Worm (Caenorhabditis elegans) whole organism, L2 larva: Measurements from ENCODE around the gene T25G12.11.

ENCODE experiments used
- ZK546.5 ChIP-seq: sonication (generic microtip); optimal IDR thresholded peaks from 2 replicates; lab custom pipeline; 2017; ENCODE audit warnings: missing biosample characterization, missing genetic modification characterization
- ceh-16 ChIP-seq: fragments of 150-350 bp; optimal IDR thresholded peaks from 2 replicates; lab custom pipeline; 2014; ENCODE audit warnings: missing biosample characterization, missing genetic modification characterization
- ceh-82 ChIP-seq: fragments of 150-350 bp; optimal IDR thresholded peaks from 2 replicates; lab custom pipeline; 2014; ENCODE audit warnings: missing biosample characterization, missing genetic modification characterization
- crh-2 ChIP-seq: sonication (generic microtip); optimal IDR thresholded peaks from 2 replicates; lab custom pipeline; 2017; ENCODE audit warnings: missing biosample characterization, missing genetic modification characterization
- elt-3 ChIP-seq: sonication (generic microtip); optimal IDR thresholded peaks from 2 replicates; lab custom pipeline; 2017; ENCODE audit warnings: missing biosample characterization, missing genetic modification characterization
- fos-1 ChIP-seq: fragments of 150-350 bp; optimal IDR thresholded peaks from 2 replicates; lab custom pipeline; 2014; ENCODE audit warnings: missing biosample characterization, missing genetic modification characterization
- gmeb-1 ChIP-seq: fragments of 150-350 bp; optimal IDR thresholded peaks from 2 replicates; lab custom pipeline; 2014; ENCODE audit warnings: missing biosample characterization, missing genetic modification characterization
- lin-11 ChIP-seq: fragments of 150-350 bp; sonication (generic microtip); optimal IDR thresholded peaks from 2 replicates; lab custom pipeline; 2014; ENCODE audit warnings: missing biosample characterization, missing genetic modification characterization, inconsistent platforms, mixed read lengths
- lsy-2 ChIP-seq, 2 experiments: fragments of 150-350 bp in 1 of 2; sonication (generic microtip) in 1 of 2; optimal IDR thresholded peaks; 2 replicates each; lab custom pipeline; 2014 to 2017; ENCODE audit warnings: missing biosample characterization in 2 of 2, missing genetic modification characterization in 2 of 2
- nhr-12 ChIP-seq: fragments of 150-350 bp; optimal IDR thresholded peaks from 2 replicates; lab custom pipeline; 2014; ENCODE audit warnings: missing biosample characterization, missing genetic modification characterization
- nhr-129 ChIP-seq: fragments of 150-350 bp; optimal IDR thresholded peaks from 2 replicates; lab custom pipeline; 2014; ENCODE audit warnings: missing biosample characterization, missing genetic modification characterization
- nhr-23 ChIP-seq: fragments of 150-350 bp; optimal IDR thresholded peaks from 2 replicates; lab custom pipeline; 2014; ENCODE audit warnings: missing biosample characterization, missing genetic modification reagents, missing genetic modification characterization
- nhr-25 ChIP-seq: fragments of 150-350 bp; sonication (generic microtip); optimal IDR thresholded peaks from 3 replicates; lab custom pipeline; 2014; ENCODE audit warnings: missing biosample characterization, missing genetic modification characterization
- nhr-6 ChIP-seq: fragments of 150-350 bp; optimal IDR thresholded peaks from 2 replicates; lab custom pipeline; 2014; ENCODE audit warnings: missing biosample characterization, missing genetic modification characterization
- sem-4 ChIP-seq: fragments of 150-350 bp; optimal IDR thresholded peaks from 2 replicates; lab custom pipeline; 2014; ENCODE audit warnings: missing biosample characterization, missing genetic modification reagents, missing genetic modification characterization
- skn-1 ChIP-seq: sonication (generic microtip); optimal IDR thresholded peaks from 2 replicates; lab custom pipeline; 2017; ENCODE audit warnings: missing biosample characterization, missing genetic modification characterization
- sma-9 ChIP-seq, 2 experiments: fragments of 150-350 bp in 1 of 2; sonication (generic microtip) in 1 of 2; optimal IDR thresholded peaks; 2 replicates each; lab custom pipeline; 2014 to 2016; ENCODE audit warnings: missing genetic modification characterization in 2 of 2, mild to moderate bottlenecking in 1 of 2, missing biosample characterization in 1 of 2, missing compliant biosample characterization in 1 of 2, missing genetic modification reagents in 1 of 2, moderate library complexity in 1 of 2
- snpc-4 ChIP-seq: fragments of 150-350 bp; optimal IDR thresholded peaks from 2 replicates; lab custom pipeline; 2014; ENCODE audit warnings: missing biosample characterization, missing genetic modification characterization
- unc-39 ChIP-seq: fragments of 150-350 bp; optimal IDR thresholded peaks from 2 replicates; lab custom pipeline; 2014; ENCODE audit warnings: missing biosample characterization, missing genetic modification characterization
- zag-1 ChIP-seq: fragments of 150-350 bp; optimal IDR thresholded peaks from 2 replicates; lab custom pipeline; 2014; ENCODE audit warnings: missing biosample characterization, missing genetic modification characterization
- ztf-1 ChIP-seq: fragments of 200-800 bp; sonication (Bioruptor generic); conservative IDR thresholded peaks from 2 replicates; pipeline ENCODE4 v1.3.6; 2022; ENCODE audit warnings: missing genetic modification characterization, missing compliant biosample characterization
- ztf-11 ChIP-seq: sonication (generic microtip); optimal IDR thresholded peaks from 2 replicates; lab custom pipeline; 2017; ENCODE audit warnings: missing biosample characterization, missing genetic modification characterization

Gene T25G12.11

DNA sequence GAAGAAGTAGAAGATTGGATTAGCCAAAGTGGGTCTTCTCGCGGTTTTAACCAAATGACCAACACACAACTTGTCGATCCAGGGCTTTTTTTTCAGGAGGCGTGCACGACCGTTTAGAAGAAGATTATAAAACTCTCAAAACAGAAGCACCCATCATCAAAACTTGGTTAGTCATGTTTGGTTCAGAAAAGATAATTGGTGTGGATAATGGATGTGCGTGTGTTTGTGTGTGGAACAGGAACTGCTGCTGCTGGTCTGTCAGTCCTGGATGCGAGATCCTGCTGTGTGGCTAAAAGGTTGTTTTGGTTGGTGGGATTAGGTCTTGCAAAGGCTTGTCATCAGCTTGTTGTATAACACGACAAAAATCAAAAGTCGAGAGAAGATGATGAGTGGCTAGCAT lies 33.9 kb downstream of the T25G12.11 start:
- TF ChIP-seq sma-9 (GFP tag; optimal IDR thresholded peaks at IDR 0.05; lab: Kevin White, UChicago) (no peak), sma-9 (tag; optimal IDR thresholded peaks at IDR 0.05; lab: Kevin White, UChicago) (no peak), nhr-129 (tag; lab: Kevin White, UChicago) (no peak), zag-1 (no peak), elt-3 (tag; lab: Kevin White, UChicago) (no peak), nhr-12 (tag; lab: Kevin White, UChicago) (no peak), fos-1 (tag; lab: Kevin White, UChicago) (no peak), unc-39 (tag; lab: Kevin White, UChicago) (no peak), ceh-16 (tag; lab: Kevin White, UChicago) (no peak), gmeb-1 (tag; lab: Kevin White, UChicago) (no peak), lin-11 (tag; lab: Kevin White, UChicago) (no peak), nhr-6 (tag; lab: Kevin White, UChicago) (no peak), sem-4 (tag; lab: Kevin White, UChicago) (no peak), nhr-25 (tag; lab: Kevin White, UChicago) (no peak), ceh-82 (no peak)
- TF ChIP-seq, all 48 proteins: peak for 0

ce11 chrX:17197824-17198223 lies 39.5 kb downstream of the T25G12.11 start:
- TF ChIP-seq ceh-82, result no peak
- TF ChIP-seq fos-1 (tag; lab: Kevin White, UChicago), result peak; percentile 45

- TF ChIP-seq snpc-4 (tag; lab: Kevin White, UChicago) (no peak), ceh-82 (no peak), ZK546.5 (tag; lab: Kevin White, UChicago) (no peak), sma-9 (GFP tag; optimal IDR thresholded peaks at IDR 0.05; lab: Kevin White, UChicago) (no peak), sma-9 (tag; optimal IDR thresholded peaks at IDR 0.05; lab: Kevin White, UChicago) (no peak), nhr-23 (tag; lab: Kevin White, UChicago) (no peak), ztf-1 (GFP tag; lab: Robert Waterston, UW) (no peak), ztf-11 (tag; lab: Kevin White, UChicago) (no peak), skn-1 (tag; lab: Kevin White, UChicago) (peak; percentile 73), fos-1 (tag; lab: Kevin White, UChicago) (peak; percentile 82), nhr-12 (tag; lab: Kevin White, UChicago) (no peak), lsy-2 (tag; optimal IDR thresholded peaks at IDR 0.05; lab: Kevin White, UChicago) (no peak), crh-2 (tag; lab: Kevin White, UChicago) (peak; percentile 12)
Observed at ce11 chrX:17195080-17195479, 42.3 kb downstream of the T25G12.11 start, which contains the start of gene B0302.5. Gene B0302.5 (minus strand): TSS chrX:17195137.
